Worm (Caenorhabditis elegans): ENCODE data around the gene lips-1.

ce11 chrX:12469846-12470245 lies 22.7 kb upstream of the lips-1 start:
- TF ChIP-seq ceh-24 (tag; optimal IDR thresholded peaks at IDR 0.05): no peak
- no peak for TF ChIP-seq pqm-1 (tag; optimal IDR thresholded peaks at IDR 0.05)
- no peak for TF ChIP-seq unc-42 (tag; optimal IDR thresholded peaks at IDR 0.05)
- no peak for TF ChIP-seq lim-6 (tag; optimal IDR thresholded peaks at IDR 0.05)
- no peak for TF ChIP-seq ceh-22 (tag; optimal IDR thresholded peaks at IDR 0.05)
- TF ChIP-seq hlh-30 (tag; optimal IDR thresholded peaks at IDR 0.05; ENCODE audit: insufficient read depth): no peak
- no peak for TF ChIP-seq unc-86 (tag; optimal IDR thresholded peaks at IDR 0.05)
- no peak for TF ChIP-seq odd-2 (tag; optimal IDR thresholded peaks at IDR 0.05)

All from whole organism, late embryonic.